Worm (Caenorhabditis elegans) whole organism, L1 larva: ENCODE measurements around the gene F59A7.14.

ENCODE experiments used
- C16A3.4 ChIP-seq: fragments of 150-350 bp; optimal IDR thresholded peaks from 2 replicates; lab custom pipeline; 2014; ENCODE audit warnings: missing biosample characterization, missing genetic modification characterization
- F16B12.6 ChIP-seq: fragments of 150-350 bp; optimal IDR thresholded peaks from 2 replicates; lab custom pipeline; 2014; ENCODE audit warnings: missing biosample characterization, missing genetic modification characterization
- aha-1 ChIP-seq: fragments of 150-350 bp; optimal IDR thresholded peaks from 2 replicates; lab custom pipeline; 2014; ENCODE audit warnings: missing biosample characterization, missing genetic modification characterization
- ceh-82 ChIP-seq, 3 experiments: fragments of 150-350 bp in 1 of 3; sonication (generic microtip) in 2 of 3; optimal IDR thresholded peaks; 2 replicates each; lab custom pipeline; 2014 to 2017; ENCODE audit warnings: missing biosample characterization in 3 of 3, missing genetic modification characterization in 3 of 3
- ces-1 ChIP-seq: fragments of 150-350 bp; optimal IDR thresholded peaks from 2 replicates; lab custom pipeline; 2014; ENCODE audit warnings: missing biosample characterization, missing genetic modification reagents, missing genetic modification characterization
- efl-1 ChIP-seq, 4 experiments: fragments of 150-350 bp; optimal IDR thresholded peaks in 3 of 4; peaks in 1 of 4; 1 replicate in 1 of 4; 2 replicates in 3 of 4; lab custom pipeline; 2014; ENCODE audit warnings: missing biosample characterization in 2 of 4, missing genetic modification characterization in 2 of 4, missing genetic modification reagents in 2 of 4
- efl-3 ChIP-seq: fragments of 200-800 bp; sonication (Bioruptor generic); optimal IDR thresholded peaks from 2 replicates; lab custom pipeline; 2018; ENCODE audit warnings: mild to moderate bottlenecking, missing genetic modification characterization, missing compliant biosample characterization
- egl-27 ChIP-seq, 2 experiments: fragments of 150-350 bp in 1 of 2; sonication (generic microtip); optimal IDR thresholded peaks; 3 replicates each; lab custom pipeline; 2017 to 2018; ENCODE audit warnings: missing biosample characterization in 2 of 2, missing genetic modification characterization in 2 of 2, missing genetic modification reagents in 2 of 2
- elt-2 ChIP-seq: sonication (generic microtip); optimal IDR thresholded peaks from 2 replicates; lab custom pipeline; 2016; ENCODE audit warnings: missing genetic modification characterization, mild to moderate bottlenecking, inconsistent platforms, missing compliant biosample characterization, missing genetic modification reagents
- fos-1 ChIP-seq: fragments of 150-350 bp; optimal IDR thresholded peaks from 2 replicates; lab custom pipeline; 2014; ENCODE audit warnings: missing biosample characterization, missing genetic modification characterization
- hlh-17 ChIP-seq: fragments of 200-800 bp; sonication (Bioruptor generic); optimal IDR thresholded peaks from 2 replicates; lab custom pipeline; 2018; ENCODE audit warnings: missing genetic modification characterization, mild to moderate bottlenecking, missing compliant biosample characterization, moderate library complexity, borderline replicate concordance
- hlh-4 ChIP-seq: sonication (generic microtip); optimal IDR thresholded peaks from 2 replicates; lab custom pipeline; 2016; ENCODE audit warnings: mild to moderate bottlenecking, missing genetic modification characterization, missing compliant biosample characterization
- hpl-2 ChIP-seq: fragments of 150-350 bp; optimal IDR thresholded peaks from 2 replicates; lab custom pipeline; 2014; ENCODE audit warnings: missing biosample characterization, missing genetic modification reagents, missing genetic modification characterization
- lin-35 ChIP-seq, 2 experiments: fragments of 150-350 bp; optimal IDR thresholded peaks; 2 replicates each; lab custom pipeline; 2014; ENCODE audit warnings: missing biosample characterization in 2 of 2, missing genetic modification characterization in 2 of 2, missing genetic modification reagents in 2 of 2
- lir-3 ChIP-seq: sonication (generic microtip); optimal IDR thresholded peaks from 2 replicates; lab custom pipeline; 2016; ENCODE audit warnings: mild to moderate bottlenecking, missing genetic modification characterization, moderate library complexity, missing compliant biosample characterization; ENCODE audit not compliant: poor library complexity
- lsy-2 ChIP-seq, 2 experiments: fragments of 150-350 bp; optimal IDR thresholded peaks; 2 replicates each; lab custom pipeline; 2014; ENCODE audit warnings: missing biosample characterization in 2 of 2, missing genetic modification characterization in 2 of 2
- mef-2 ChIP-seq: fragments of 150-350 bp; optimal IDR thresholded peaks from 2 replicates; lab custom pipeline; 2014; ENCODE audit warnings: missing biosample characterization, missing genetic modification characterization
- mep-1 ChIP-seq: fragments of 150-350 bp; optimal IDR thresholded peaks from 2 replicates; lab custom pipeline; 2014; ENCODE audit warnings: missing biosample characterization, missing genetic modification characterization
- nhr-12 ChIP-seq: sonication (generic microtip); optimal IDR thresholded peaks from 2 replicates; lab custom pipeline; 2017; ENCODE audit warnings: missing biosample characterization, missing genetic modification characterization
- nhr-19 ChIP-seq: fragments of 200-800 bp; sonication (Bioruptor generic); conservative IDR thresholded peaks from 2 replicates; pipeline ENCODE4 v1.3.6; 2022; ENCODE audit warnings: missing genetic modification characterization, missing compliant biosample characterization
- nhr-28 ChIP-seq: fragments of 150-350 bp; optimal IDR thresholded peaks from 2 replicates; lab custom pipeline; 2014; ENCODE audit warnings: missing biosample characterization, missing genetic modification characterization
- nhr-71 ChIP-seq: sonication (generic microtip); optimal IDR thresholded peaks from 2 replicates; lab custom pipeline; 2016; ENCODE audit warnings: mild to moderate bottlenecking, missing genetic modification characterization, moderate library complexity, missing compliant biosample characterization
- nhr-84 ChIP-seq: sonication (generic microtip); optimal IDR thresholded peaks from 2 replicates; lab custom pipeline; 2017; ENCODE audit warnings: missing biosample characterization, missing genetic modification characterization
- nhr-90 ChIP-seq: sonication (generic microtip); optimal IDR thresholded peaks from 2 replicates; lab custom pipeline; 2016; ENCODE audit warnings: mild to moderate bottlenecking, missing genetic modification characterization, missing compliant biosample characterization; ENCODE audit not compliant: poor library complexity
- pag-3 ChIP-seq: sonication (generic microtip); optimal IDR thresholded peaks from 2 replicates; lab custom pipeline; 2017; ENCODE audit warnings: missing genetic modification characterization, mild to moderate bottlenecking, missing compliant biosample characterization, antibody characterized with exemption, borderline replicate concordance; ENCODE audit not compliant: insufficient read depth
- pqm-1 ChIP-seq: sonication (generic microtip); optimal IDR thresholded peaks from 3 replicates; lab custom pipeline; 2017; ENCODE audit warnings: missing biosample characterization, missing genetic modification characterization
- snpc-4 ChIP-seq: fragments of 150-350 bp; optimal IDR thresholded peaks from 2 replicates; lab custom pipeline; 2014; ENCODE audit warnings: missing biosample characterization, missing genetic modification characterization
- tlp-1 ChIP-seq: fragments of 150-350 bp; optimal IDR thresholded peaks from 2 replicates; lab custom pipeline; 2014; ENCODE audit warnings: missing biosample characterization, missing genetic modification characterization
- vab-15 ChIP-seq: sonication (generic microtip); optimal IDR thresholded peaks from 2 replicates; lab custom pipeline; 2017; ENCODE audit warnings: missing genotype, mild to moderate bottlenecking, missing genetic modification characterization, missing compliant biosample characterization
- zip-4 ChIP-seq: fragments of 200-800 bp; sonication (Bioruptor generic); optimal IDR thresholded peaks from 2 replicates; lab custom pipeline; 2018; ENCODE audit warnings: mild to moderate bottlenecking, missing genetic modification characterization, moderate library complexity, missing compliant biosample characterization

The F59A7.14 gene

DNA sequence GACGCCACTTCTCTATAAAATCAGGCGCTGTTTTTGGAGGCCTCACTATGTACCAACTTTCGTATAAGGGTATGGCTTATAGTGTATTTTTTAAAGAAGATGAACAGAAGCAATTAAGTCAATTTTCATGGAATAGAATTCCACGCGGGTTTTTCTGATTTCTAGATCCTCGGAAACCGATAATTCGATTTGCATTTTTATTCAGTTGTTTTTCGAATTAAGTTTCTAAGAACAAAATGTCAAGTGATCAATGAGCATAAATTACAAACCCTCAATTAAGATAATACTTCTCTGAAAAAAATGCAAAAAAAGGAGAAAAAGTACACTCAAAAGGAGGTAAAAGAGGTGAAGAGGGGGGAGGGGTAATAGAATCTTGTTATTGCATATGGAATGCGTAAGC lies 2.5 kb downstream of the F59A7.14 start (continued):
- no peak for TF ChIP-seq nhr-90 (tag; lab: Kevin White, UChicago)

DNA sequence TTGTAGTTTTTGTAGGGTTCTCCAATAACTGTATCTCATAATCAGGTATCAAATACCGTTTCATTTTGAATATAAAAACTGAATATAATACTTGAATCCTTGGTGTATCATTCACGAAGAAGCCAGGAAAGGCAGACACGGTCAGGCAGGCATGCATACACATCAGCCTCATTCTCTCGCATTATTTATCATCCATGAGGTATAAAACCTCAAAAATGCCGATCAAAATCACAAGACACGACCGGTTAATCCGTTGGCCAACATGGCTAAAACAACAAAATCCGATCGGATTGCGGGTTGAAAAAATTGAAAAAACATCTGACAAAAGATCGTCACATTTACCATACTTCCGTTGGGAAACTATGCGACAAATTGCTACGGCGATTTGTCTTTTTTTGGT lies 3.6 kb downstream of the F59A7.14 start, which contains the start of gene F59A7.5:
Gene F59A7.5 (plus strand): TSS at position 301 of the 400 bp plus-strand sequence.
- TF ChIP-seq mef-2 (no peak), hlh-4 (no peak), nhr-84 (tag; lab: Kevin White, UChicago) (no peak), nhr-90 (tag; lab: Kevin White, UChicago) (no peak), nhr-28 (tag; lab: Kevin White, UChicago) (no peak), lin-35 (GFP tag; optimal IDR thresholded peaks at IDR 0.05; lab: Kevin White, UChicago) (no peak), fos-1 (tag; lab: Kevin White, UChicago) (no peak), ceh-82 (tag; optimal IDR thresholded peaks at IDR 0.05; lab: Kevin White, UChicago) (no peak)

DNA sequence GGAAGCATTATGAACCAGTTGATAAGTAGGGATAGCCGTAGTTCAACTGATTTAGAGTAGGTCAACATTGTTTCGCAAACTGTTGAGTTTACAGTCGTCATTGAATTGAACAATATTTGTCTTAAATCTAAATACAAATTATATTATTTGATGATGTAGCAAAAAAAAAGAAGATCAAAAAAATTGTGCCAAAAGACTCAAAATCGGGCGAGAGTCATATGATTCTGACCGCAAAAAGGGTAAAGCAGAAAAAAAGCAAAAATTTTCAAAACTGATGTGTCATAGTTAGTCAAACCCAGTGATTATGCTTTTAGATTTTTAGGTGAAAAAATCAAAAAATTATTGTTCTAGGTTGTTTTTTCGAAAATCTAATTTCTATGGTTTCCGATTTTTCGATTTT lies 9.0 kb downstream of the F59A7.14 start, which contains the start of gene srab-13:
Gene srab-13 (minus strand): TSS at position 101 of the 400 bp plus-strand sequence.
- TF ChIP-seq snpc-4 (tag; lab: Kevin White, UChicago) (no peak), hpl-2 (GFP tag; lab: Kevin White, UChicago) (no peak), mep-1 (tag; lab: Kevin White, UChicago) (no peak)

DNA sequence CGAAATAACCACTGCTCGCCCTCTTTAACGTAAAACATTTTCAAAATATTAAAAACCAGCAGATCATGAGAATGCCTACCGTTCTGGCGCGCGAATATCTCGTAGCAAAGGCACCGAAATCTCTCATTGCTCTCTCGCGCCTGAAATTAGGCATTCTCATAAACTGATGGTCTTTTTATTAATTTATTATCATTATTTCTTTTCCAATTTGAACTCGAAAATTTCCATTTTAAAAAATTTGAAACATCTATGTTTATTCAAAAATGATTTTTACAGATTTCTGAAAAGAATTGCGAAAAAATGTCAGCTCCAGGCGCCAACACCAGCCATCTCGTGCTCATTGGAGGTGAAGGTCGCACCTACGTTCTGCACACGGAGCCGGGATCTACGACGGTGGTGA lies 11.1 kb downstream of the F59A7.14 start, which contains the start of gene F59A7.12:
Gene F59A7.12 (plus strand): TSS at position 301 of the 400 bp plus-strand sequence.
- TF ChIP-seq lir-3 (tag; lab: Kevin White, UChicago) (no peak), nhr-71 (tag; lab: Kevin White, UChicago) (no peak), zip-4 (GFP tag; lab: Kevin White, UChicago) (no peak), hlh-17 (GFP tag; lab: Kevin White, UChicago) (no peak), nhr-19 (GFP tag; lab: Robert Waterston, UW) (no peak), elt-2 (tag; lab: Kevin White, UChicago) (no peak), F16B12.6 (no peak), C16A3.4 (no peak), efl-3 (GFP tag; lab: Kevin White, UChicago) (no peak)
- TF ChIP-seq, all 84 proteins: peak for 0

DNA sequence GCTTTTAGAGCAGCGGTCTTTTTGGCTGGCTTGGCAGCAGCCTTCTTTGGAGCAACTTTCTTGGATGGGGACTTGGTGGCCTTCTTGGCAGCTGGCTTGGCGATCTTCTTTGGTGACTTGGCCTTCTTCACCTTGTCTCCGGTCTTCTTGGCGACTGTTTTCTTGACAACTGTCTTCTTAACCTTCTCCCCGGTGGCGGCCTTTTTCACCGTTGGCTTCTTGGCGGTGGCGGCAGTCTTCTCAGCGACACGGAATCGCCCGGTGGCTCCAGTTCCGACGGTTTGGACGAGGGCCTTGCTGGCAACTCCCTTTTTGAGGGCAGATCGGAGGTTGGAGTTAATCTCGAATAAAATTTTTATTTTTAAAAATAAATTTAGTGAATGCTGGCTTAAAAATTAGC lies 11.9 kb downstream of the F59A7.14 start:
- TF ChIP-seq tlp-1 (no peak), efl-1 (optimal IDR thresholded peaks at IDR 0.05; lab: Kevin White, UChicago) (no peak), efl-1 (GFP tag; optimal IDR thresholded peaks at IDR 0.05 in 1 of 2; lab: Kevin White, UChicago) (peak in 1 of 2 experiments; percentile 10)

DNA sequence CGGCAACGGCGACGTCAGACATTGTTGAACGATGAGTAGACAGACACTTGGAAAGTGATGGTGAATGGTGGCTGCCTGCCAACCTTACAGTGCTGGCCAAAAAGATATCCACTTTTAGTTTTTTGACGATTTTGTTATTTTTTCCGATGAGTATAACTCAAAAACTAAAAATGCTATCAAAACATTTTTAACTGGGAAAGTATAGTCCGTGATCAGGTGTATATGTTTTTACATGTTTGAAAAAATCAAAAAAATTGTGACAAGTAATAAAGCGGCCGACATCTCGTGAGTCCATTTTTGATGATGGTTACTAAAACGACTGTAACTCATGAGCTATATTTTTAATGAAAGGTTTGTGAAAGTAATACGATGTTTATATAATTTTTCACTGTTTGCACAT lies 12.7 kb downstream of the F59A7.14 start, which contains the start of gene hil-6:
Gene hil-6 (minus strand): TSS at position 101 of the 400 bp plus-strand sequence.
- TF ChIP-seq mep-1 (tag; lab: Kevin White, UChicago): no peak
- TF ChIP-seq aha-1 (tag; lab: Kevin White, UChicago): no peak
- no peak for TF ChIP-seq fos-1 (tag; lab: Kevin White, UChicago)
- TF ChIP-seq mef-2: no peak
- TF ChIP-seq F16B12.6: no peak
- TF ChIP-seq vab-15 (tag; lab: Kevin White, UChicago): no peak
- no peak for TF ChIP-seq nhr-12 (tag; lab: Kevin White, UChicago)
- TF ChIP-seq ces-1 (GFP tag; lab: Kevin White, UChicago): no peak
- no peak for TF ChIP-seq egl-27 (tag; optimal IDR thresholded peaks at IDR 0.05; lab: Kevin White, UChicago)
- no peak for TF ChIP-seq pqm-1 (tag; lab: Kevin White, UChicago)
- no peak for TF ChIP-seq hpl-2 (GFP tag; lab: Kevin White, UChicago)
- no peak for TF ChIP-seq pag-3 (tag; lab: Kevin White, UChicago)
- TF ChIP-seq efl-3 (GFP tag; lab: Kevin White, UChicago): no peak
- no peak for TF ChIP-seq lsy-2 (tag; optimal IDR thresholded peaks at IDR 0.05; lab: Kevin White, UChicago)
